Fruit fly (Drosophila melanogaster) whole organism, pupa: ENCODE results near the gene CG9801.

Experiments used
- CG12605 ChIP-seq: fragments of 200-800 bp; sonication (Bioruptor generic); IDR thresholded peaks from 2 replicates; pipeline ENCODE4 v1.3.6; 2022; ENCODE audit warnings: missing biosample characterization, missing genetic modification characterization
- CG13204 ChIP-seq: fragments of 200-800 bp; sonication (Bioruptor generic); optimal IDR thresholded peaks from 2 replicates; lab custom pipeline; 2018; ENCODE audit warnings: missing biosample characterization, mild to moderate bottlenecking, missing genetic modification characterization, moderate library complexity
- CG17806 ChIP-seq: fragments of 200-800 bp; sonication (Bioruptor generic); optimal IDR thresholded peaks from 2 replicates; lab custom pipeline; 2018; ENCODE audit warnings: missing biosample characterization, mild to moderate bottlenecking, missing genetic modification characterization, moderate library complexity
- CG32121 ChIP-seq: fragments of 200-800 bp; sonication (Bioruptor generic); IDR thresholded peaks from 2 replicates; pipeline ENCODE4 v1.3.6; 2022; ENCODE audit warnings: missing biosample characterization, missing genetic modification characterization
- CG34367 ChIP-seq: fragments of 200-800 bp; sonication (Bioruptor generic); optimal IDR thresholded peaks from 2 replicates; lab custom pipeline; 2018; ENCODE audit warnings: missing biosample characterization, mild to moderate bottlenecking, missing genetic modification characterization
- CG4496 ChIP-seq: fragments of 200-800 bp; sonication (Bioruptor generic); IDR thresholded peaks from 3 replicates; pipeline ENCODE4 v1.3.6; 2022; ENCODE audit warnings: missing biosample characterization, missing genetic modification characterization
- CG8159 ChIP-seq: fragments of 200-800 bp; sonication (Bioruptor generic); optimal IDR thresholded peaks from 3 replicates; lab custom pipeline; 2018; ENCODE audit warnings: missing biosample characterization, mild to moderate bottlenecking, missing genetic modification characterization, moderate library complexity
- EcR ChIP-seq: fragments of 200-800 bp; sonication (Bioruptor generic); optimal IDR thresholded peaks from 3 replicates; lab custom pipeline; 2019; ENCODE audit warnings: missing biosample characterization, missing genetic modification characterization, mild to moderate bottlenecking, moderate library complexity, missing genetic modification reagents
- Ets98B ChIP-seq: fragments of 200-800 bp; sonication (Bioruptor generic); IDR thresholded peaks from 2 replicates; pipeline ENCODE4 v1.3.6; 2022; ENCODE audit warnings: missing biosample characterization, missing genetic modification characterization
- Pif1A ChIP-seq: fragments of 200-800 bp; sonication (Bioruptor generic); optimal IDR thresholded peaks from 3 replicates; lab custom pipeline; 2016; ENCODE audit warnings: missing biosample characterization, missing genetic modification characterization
- Pif1B ChIP-seq: fragments of 200-800 bp; sonication (Bioruptor generic); optimal IDR thresholded peaks from 3 replicates; lab custom pipeline; 2016; ENCODE audit warnings: missing biosample characterization, missing genetic modification characterization
- Snoo ChIP-seq: fragments of 200-800 bp; sonication (Bioruptor generic); optimal IDR thresholded peaks from 3 replicates; lab custom pipeline; 2017; ENCODE audit warnings: missing biosample characterization, mild to moderate bottlenecking, missing genetic modification characterization, inconsistent platforms

dm6 chr3R:8722962-8723548, 24.4 kb downstream of the CG9801 start, which contains the start of gene nom:
- TF ChIP-seq CG8159 (tag; lab: Kevin White, UChicago) (no peak), CG13204 (GFP tag; lab: Kevin White, UChicago) (no peak), Pif1B (GFP tag; lab: Kevin White, UChicago) (no peak), CG12605 (GFP tag; lab: Robert Waterston, UW) (no peak), CG34367 (no peak), Ets98B (GFP tag; lab: Robert Waterston, UW) (no peak), EcR (no peak), Pif1A (GFP tag; lab: Kevin White, UChicago) (no peak), CG32121 (GFP tag; lab: Robert Waterston, UW) (no peak), CG17806 (tag; lab: Kevin White, UChicago) (no peak), CG4496 (GFP tag; lab: Robert Waterston, UW) (no peak), Snoo (tag; lab: Kevin White, UChicago) (no peak)
